Worm (Caenorhabditis elegans) whole organism, late embryonic: ENCODE results near the gene F58E6.5.

Experiments used
- F13H6.1 ChIP-seq: sonication (generic microtip); optimal IDR thresholded peaks from 2 replicates; lab custom pipeline; 2016; ENCODE audit warnings: missing genetic modification characterization, missing compliant biosample characterization
- ama-1 ChIP-seq: fragments of 150-350 bp; optimal IDR thresholded peaks from 2 replicates; lab custom pipeline; 2014
- che-1 ChIP-seq: sonication (generic microtip); optimal IDR thresholded peaks from 2 replicates; lab custom pipeline; 2016; ENCODE audit warnings: mild to moderate bottlenecking, missing genetic modification characterization, missing compliant biosample characterization
- ets-4 ChIP-seq: sonication (generic microtip); optimal IDR thresholded peaks from 2 replicates; lab custom pipeline; 2016; ENCODE audit warnings: missing genetic modification characterization, missing compliant biosample characterization
- sdc-2 ChIP-seq: sonication (generic microtip); optimal IDR thresholded peaks from 2 replicates; lab custom pipeline; 2016; ENCODE audit warnings: missing genotype, missing genetic modification characterization, missing compliant biosample characterization
- syd-9 ChIP-seq: sonication (generic microtip); optimal IDR thresholded peaks from 2 replicates; lab custom pipeline; 2016; ENCODE audit warnings: mild to moderate bottlenecking, missing genetic modification characterization, moderate library complexity, missing compliant biosample characterization
- tbx-2 ChIP-seq: sonication (generic microtip); optimal IDR thresholded peaks from 2 replicates; lab custom pipeline; 2016; ENCODE audit warnings: missing genetic modification characterization, missing compliant biosample characterization
- unc-55 ChIP-seq: sonication (generic microtip); optimal IDR thresholded peaks from 2 replicates; lab custom pipeline; 2017; ENCODE audit warnings: missing biosample characterization, missing genetic modification reagents, missing genetic modification characterization

ce11 chrV:9716397-9716796, 38.0 kb downstream of the F58E6.5 start, which contains the start of gene str-188:
- TF ChIP-seq F13H6.1 (tag; lab: Kevin White, UChicago): no peak
- TF ChIP-seq tbx-2: no peak
- TF ChIP-seq unc-55 (GFP tag; lab: Kevin White, UChicago): no peak
- no peak for TF ChIP-seq sdc-2 (tag; lab: Kevin White, UChicago)
- no peak for TF ChIP-seq ets-4 (tag; lab: Kevin White, UChicago)
- no peak for TF ChIP-seq che-1 (tag; lab: Kevin White, UChicago)
- no peak for TF ChIP-seq ama-1
- no peak for TF ChIP-seq syd-9 (tag; lab: Kevin White, UChicago)
